Fruit fly (Drosophila melanogaster): ENCODE measurements around the gene CecB.

DNA sequence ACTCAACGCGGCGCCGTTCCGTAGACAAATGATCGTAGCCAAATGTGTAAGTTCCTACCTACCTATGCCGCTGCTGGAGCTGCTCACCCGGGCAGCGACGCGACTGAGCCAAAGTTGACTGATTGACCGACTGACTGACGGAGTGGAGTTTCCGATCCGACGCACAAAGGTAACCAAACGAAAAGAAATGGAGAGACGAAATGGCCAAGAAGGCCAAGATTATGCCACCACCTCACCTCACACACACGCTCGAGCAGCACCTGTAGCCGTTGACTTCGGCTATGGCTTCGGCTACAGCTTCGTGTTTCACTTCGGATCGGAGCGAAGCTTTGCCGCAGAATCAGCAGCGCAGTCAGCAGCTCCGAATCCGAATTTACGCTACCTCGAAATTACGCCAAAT, 22.6 kb downstream of the CecB start, which contains the start of gene CG9747:
- no peak for TF ChIP-seq GATAd (GFP tag; optimal IDR thresholded peaks at IDR 0.05)
- no peak for TF ChIP-seq brk (GFP tag; optimal IDR thresholded peaks at IDR 0.05)
- no peak for TF ChIP-seq Abd-B (GFP tag; optimal IDR thresholded peaks at IDR 0.05)
